Fruit fly (Drosophila melanogaster) whole organism, prepupa: ENCODE data around the gene CG14971.
A peak's percentile ranks its signal among the peaks of the same experiment; 100 is the strongest.

ENCODE experiments used
- Blimp-1 ChIP-seq: fragments of 200-800 bp; sonication (Bioruptor generic); optimal IDR thresholded peaks from 3 replicates; lab custom pipeline; 2017; ENCODE audit warnings: missing biosample characterization, missing genetic modification characterization, mild to moderate bottlenecking, moderate library complexity, missing genetic modification reagents
- CG10631 ChIP-seq: fragments of 200-800 bp; sonication (Bioruptor generic); optimal IDR thresholded peaks from 2 replicates; lab custom pipeline; 2016; ENCODE audit warnings: missing biosample characterization, missing genetic modification characterization
- CG11294 ChIP-seq: fragments of 200-800 bp; sonication (Bioruptor generic); IDR thresholded peaks from 2 replicates; pipeline ENCODE4 v1.3.6; 2022; ENCODE audit warnings: missing biosample characterization, missing genetic modification characterization
- CG11902 ChIP-seq: fragments of 200-800 bp; sonication (Bioruptor generic); optimal IDR thresholded peaks from 3 replicates; lab custom pipeline; 2016; ENCODE audit warnings: missing biosample characterization, missing genetic modification characterization
- CG15336 ChIP-seq: fragments of 200-800 bp; sonication (Bioruptor generic); IDR thresholded peaks from 2 replicates; pipeline ENCODE4 v1.3.6; 2022; ENCODE audit warnings: missing biosample characterization, missing genetic modification characterization
- CG16779 ChIP-seq: fragments of 200-800 bp; sonication (Bioruptor generic); optimal IDR thresholded peaks from 3 replicates; lab custom pipeline; 2017; ENCODE audit warnings: missing biosample characterization, mild to moderate bottlenecking, missing genetic modification characterization
- CG31627 ChIP-seq: fragments of 200-800 bp; sonication (Bioruptor generic); optimal IDR thresholded peaks from 3 replicates; lab custom pipeline; 2016; ENCODE audit warnings: missing biosample characterization, missing genetic modification characterization
- CG3919 ChIP-seq: fragments of 200-800 bp; sonication (Bioruptor generic); optimal IDR thresholded peaks from 3 replicates; lab custom pipeline; 2016; ENCODE audit warnings: missing biosample characterization, missing genetic modification characterization
- CG6163 ChIP-seq: fragments of 200-800 bp; sonication (Bioruptor generic); IDR thresholded peaks from 3 replicates; pipeline ENCODE4 v1.3.6; 2022; ENCODE audit warnings: missing biosample characterization, missing genetic modification characterization
- CG6276 ChIP-seq: fragments of 200-800 bp; sonication (Bioruptor generic); optimal IDR thresholded peaks from 2 replicates; lab custom pipeline; 2017; ENCODE audit warnings: missing biosample characterization, mild to moderate bottlenecking, missing genetic modification characterization
- CG6808 ChIP-seq: fragments of 200-800 bp; sonication (Bioruptor generic); optimal IDR thresholded peaks from 3 replicates; lab custom pipeline; 2017; ENCODE audit warnings: missing biosample characterization, missing genetic modification characterization, mild to moderate bottlenecking, moderate library complexity, missing genetic modification reagents
- CG6854 ChIP-seq: fragments of 200-800 bp; sonication (Bioruptor generic); optimal IDR thresholded peaks from 2 replicates; lab custom pipeline; 2017; ENCODE audit warnings: missing biosample characterization, mild to moderate bottlenecking, missing genetic modification characterization
- CG7368 ChIP-seq: fragments of 200-800 bp; sonication (Bioruptor generic); optimal IDR thresholded peaks from 3 replicates; lab custom pipeline; 2016; ENCODE audit warnings: missing biosample characterization, missing genetic modification characterization
- CG8119 ChIP-seq: fragments of 200-800 bp; sonication (Bioruptor generic); IDR thresholded peaks from 3 replicates; pipeline ENCODE4 v1.3.6; 2022; ENCODE audit warnings: missing biosample characterization, missing genetic modification characterization
- Eip75B ChIP-seq: fragments of 200-800 bp; sonication (Bioruptor generic); optimal IDR thresholded peaks from 3 replicates; lab custom pipeline; 2016; ENCODE audit warnings: missing biosample characterization, missing genetic modification characterization
- Eip78C ChIP-seq: fragments of 200-800 bp; sonication (Bioruptor generic); peaks from one replicate; lab custom pipeline; 2016; ENCODE audit warnings: missing biosample characterization, missing genetic modification characterization
- Ets21C ChIP-seq: fragments of 200-800 bp; sonication (Bioruptor generic); optimal IDR thresholded peaks from 3 replicates; lab custom pipeline; 2016; ENCODE audit warnings: missing biosample characterization, missing genetic modification characterization
- Ets96B ChIP-seq: fragments of 200-800 bp; optimal IDR thresholded peaks from 2 replicates; lab custom pipeline; 2019; ENCODE audit warnings: missing biosample characterization, mild to moderate bottlenecking, missing genetic modification characterization, moderate library complexity
- Hr38 ChIP-seq: sonication (Bioruptor generic); optimal IDR thresholded peaks from 2 replicates; lab custom pipeline; 2016; ENCODE audit warnings: missing biosample characterization, missing genetic modification characterization
- Hr39 ChIP-seq: fragments of 200-800 bp; sonication (Bioruptor generic); optimal IDR thresholded peaks from 2 replicates; lab custom pipeline; 2016; ENCODE audit warnings: missing biosample characterization, missing genetic modification characterization
- Hr4 ChIP-seq: fragments of 200-800 bp; sonication (Bioruptor generic); optimal IDR thresholded peaks from 3 replicates; lab custom pipeline; 2016; ENCODE audit warnings: missing biosample characterization, missing genetic modification characterization
- Lpt ChIP-seq: fragments of 200-800 bp; sonication (Bioruptor generic); optimal IDR thresholded peaks from 3 replicates; lab custom pipeline; 2016; ENCODE audit warnings: missing biosample characterization, missing genetic modification characterization
- Met ChIP-seq: fragments of 200-800 bp; sonication (Bioruptor generic); optimal IDR thresholded peaks from 3 replicates; lab custom pipeline; 2016; ENCODE audit warnings: missing biosample characterization, missing genetic modification characterization
- OdsH ChIP-seq: fragments of 200-800 bp; sonication (Bioruptor generic); optimal IDR thresholded peaks from 3 replicates; lab custom pipeline; 2016; ENCODE audit warnings: missing biosample characterization, missing genetic modification characterization
- Sox102F ChIP-seq: fragments of 200-800 bp; sonication (Bioruptor generic); optimal IDR thresholded peaks from 2 replicates; lab custom pipeline; 2016; ENCODE audit warnings: missing biosample characterization, mild to moderate bottlenecking, missing genetic modification characterization
- Sox14 ChIP-seq: fragments of 200-800 bp; sonication (Bioruptor generic); optimal IDR thresholded peaks from 3 replicates; lab custom pipeline; 2016; ENCODE audit warnings: missing biosample characterization, missing genetic modification characterization
- achi ChIP-seq: fragments of 200-800 bp; sonication (Bioruptor generic); optimal IDR thresholded peaks from 3 replicates; lab custom pipeline; 2016; ENCODE audit warnings: missing biosample characterization, missing genetic modification characterization
- acj6 ChIP-seq: fragments of 200-800 bp; sonication (Bioruptor generic); optimal IDR thresholded peaks from 3 replicates; lab custom pipeline; 2016; ENCODE audit warnings: missing biosample characterization, missing genetic modification characterization
- cyc ChIP-seq: fragments of 200-800 bp; sonication (Bioruptor generic); optimal IDR thresholded peaks from 3 replicates; lab custom pipeline; 2016; ENCODE audit warnings: missing biosample characterization, missing genetic modification characterization
- dac ChIP-seq: fragments of 200-800 bp; sonication (Bioruptor generic); optimal IDR thresholded peaks from 2 replicates; lab custom pipeline; 2017; ENCODE audit warnings: missing biosample characterization, mild to moderate bottlenecking, missing genetic modification characterization
- fd85E ChIP-seq: fragments of 200-800 bp; sonication (Bioruptor generic); optimal IDR thresholded peaks from 3 replicates; lab custom pipeline; 2016; ENCODE audit warnings: missing biosample characterization, missing genetic modification characterization
- fkh ChIP-seq: fragments of 200-800 bp; sonication (Bioruptor generic); optimal IDR thresholded peaks from 3 replicates; lab custom pipeline; 2017; ENCODE audit warnings: missing biosample characterization, mild to moderate bottlenecking, missing genetic modification characterization, moderate library complexity
- lz ChIP-seq: fragments of 200-800 bp; sonication (Bioruptor generic); optimal IDR thresholded peaks from 3 replicates; lab custom pipeline; 2016; ENCODE audit warnings: missing biosample characterization, missing genetic modification characterization
- net ChIP-seq: fragments of 200-800 bp; sonication (Bioruptor generic); optimal IDR thresholded peaks from 3 replicates; lab custom pipeline; 2016; ENCODE audit warnings: missing biosample characterization, missing genetic modification characterization
- pdm3 ChIP-seq: fragments of 200-800 bp; sonication (Bioruptor generic); optimal IDR thresholded peaks from 3 replicates; lab custom pipeline; 2016; ENCODE audit warnings: missing biosample characterization, missing genetic modification characterization
- salr ChIP-seq, 2 experiments: fragments of 200-800 bp; sonication (Bioruptor generic); optimal IDR thresholded peaks; 3 replicates each; lab custom pipeline; 2016 to 2018; ENCODE audit warnings: missing biosample characterization in 2 of 2, missing genetic modification characterization in 2 of 2, mild to moderate bottlenecking in 1 of 2
- spab ChIP-seq: fragments of 200-800 bp; sonication (Bioruptor generic); optimal IDR thresholded peaks from 2 replicates; lab custom pipeline; 2017; ENCODE audit warnings: missing biosample characterization, mild to moderate bottlenecking, missing genetic modification characterization, missing genetic modification reagents
- ss ChIP-seq, 2 experiments: fragments of 200-800 bp; sonication (Bioruptor generic); optimal IDR thresholded peaks; 2 replicates in 1 of 2; 3 replicates in 1 of 2; lab custom pipeline; 2017 to 2018; ENCODE audit warnings: mild to moderate bottlenecking in 2 of 2, missing biosample characterization in 2 of 2, missing genetic modification characterization in 2 of 2, moderate library complexity in 1 of 2
- svp ChIP-seq: fragments of 200-800 bp; sonication (Bioruptor generic); peaks from one replicate; lab custom pipeline; 2016; ENCODE audit warnings: missing biosample characterization, missing genetic modification characterization
- topi ChIP-seq: fragments of 200-800 bp; sonication (Bioruptor generic); optimal IDR thresholded peaks from 3 replicates; lab custom pipeline; 2016; ENCODE audit warnings: missing biosample characterization, missing genetic modification characterization

Gene CG14971

DNA sequence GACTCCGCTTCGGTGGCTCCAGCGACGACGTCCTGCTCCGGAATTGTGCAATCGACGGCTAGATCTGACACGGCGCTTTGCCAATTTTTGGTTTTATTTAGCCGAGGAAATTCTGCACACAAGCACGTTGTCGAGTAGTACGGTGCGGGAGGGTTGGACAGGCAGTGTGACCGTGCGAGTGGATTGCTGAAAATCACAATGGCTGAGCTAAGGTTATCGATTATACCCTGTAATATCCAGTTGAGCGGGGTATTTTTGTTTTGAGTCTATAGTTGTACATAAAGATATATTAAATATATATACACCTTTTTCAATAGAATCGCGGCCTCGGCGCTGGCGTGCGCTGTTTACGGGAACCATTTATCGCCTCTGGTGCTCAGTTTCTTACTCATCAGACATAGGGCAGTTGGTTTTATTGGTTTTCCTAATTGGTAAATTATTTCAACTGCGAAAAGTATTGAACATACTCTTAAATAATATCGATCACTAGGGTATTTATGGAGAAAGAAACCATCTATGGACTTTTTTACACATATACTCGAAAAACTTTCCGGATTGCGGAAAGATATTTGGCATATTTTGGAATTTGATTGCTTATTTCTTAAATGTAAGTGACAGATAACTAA lies 10.6 kb downstream of the CG14971 start, which contains the start of gene eIF5B (continued):
- peak; percentile 81 for TF ChIP-seq achi (GFP tag; lab: Kevin White, UChicago)
- TF ChIP-seq Ets21C = peak; percentile 62
- peak; percentile 86 for TF ChIP-seq acj6 (GFP tag; lab: Kevin White, UChicago)
- peak; percentile 78 for TF ChIP-seq CG10631 (GFP tag; lab: Kevin White, UChicago)
- no peak for TF ChIP-seq Hr38 (GFP tag; lab: Kevin White, UChicago)
- TF ChIP-seq Hr39 (GFP tag; lab: Kevin White, UChicago) = peak; percentile 83
- peak; percentile 84 for TF ChIP-seq CG6163
- TF ChIP-seq Ets96B = peak; percentile 66
- TF ChIP-seq Blimp-1 (GFP tag; lab: Kevin White, UChicago) = no peak
- peak; percentile 83 for TF ChIP-seq pdm3 (GFP tag; lab: Kevin White, UChicago)
- peak; percentile 67 for TF ChIP-seq Lpt (GFP tag; lab: Kevin White, UChicago)
- peak; percentile 50 for TF ChIP-seq CG6854
- no peak for TF ChIP-seq fd85E (GFP tag; lab: Kevin White, UChicago)
- peak; percentile 72 to 75 for TF ChIP-seq salr (GFP tag; optimal IDR thresholded peaks at IDR 0.05; lab: Kevin White, UChicago)
- peak; percentile 83 for TF ChIP-seq CG8119
- TF ChIP-seq CG3919 (GFP tag; lab: Kevin White, UChicago) = peak; percentile 76
- peak; percentile 79 for TF ChIP-seq lz (GFP tag; lab: Kevin White, UChicago)
- TF ChIP-seq CG31627 = peak; percentile 78
- TF ChIP-seq Met (GFP tag; lab: Kevin White, UChicago) = peak; percentile 82
- peak; percentile 66 for TF ChIP-seq CG11294 (GFP tag; lab: Robert Waterston, UW)
- TF ChIP-seq CG6276 = peak; percentile 51
- peak; percentile 82 for TF ChIP-seq net (GFP tag; lab: Kevin White, UChicago)
- TF ChIP-seq Sox14 (GFP tag; lab: Kevin White, UChicago) = peak; percentile 81
- TF ChIP-seq OdsH (GFP tag; lab: Kevin White, UChicago) = peak; percentile 86
- TF ChIP-seq spab (GFP tag; lab: Kevin White, UChicago) = peak; percentile 49
- peak; percentile 84 for TF ChIP-seq Hr4 (GFP tag; lab: Kevin White, UChicago)
- TF ChIP-seq CG16779 (tag; lab: Kevin White, UChicago) = peak; percentile 42
- no peak for TF ChIP-seq svp (GFP tag; lab: Kevin White, UChicago)
- peak; percentile 74 for TF ChIP-seq CG11902
- peak; percentile 90 for TF ChIP-seq Eip78C (GFP tag; lab: Kevin White, UChicago)
- peak; percentile 71 for TF ChIP-seq cyc (GFP tag; lab: Kevin White, UChicago)
- peak; percentile 63 to 79 for TF ChIP-seq ss (GFP tag; optimal IDR thresholded peaks at IDR 0.05; lab: Kevin White, UChicago)
- peak; percentile 58 for TF ChIP-seq dac (GFP tag; lab: Kevin White, UChicago)
- peak; percentile 65 for TF ChIP-seq topi (GFP tag; lab: Kevin White, UChicago)
- peak; percentile 34 for TF ChIP-seq CG7368 (GFP tag; lab: Kevin White, UChicago)
- TF ChIP-seq Sox102F (GFP tag; lab: Kevin White, UChicago) = peak; percentile 80
- TF ChIP-seq CG15336 (GFP tag; lab: Robert Waterston, UW) = peak; percentile 84
- peak; percentile 67 for TF ChIP-seq Eip75B (GFP tag; lab: Kevin White, UChicago)
- TF ChIP-seq, all 60 proteins: peak for 52

- TF ChIP-seq pdm3 (GFP tag; lab: Kevin White, UChicago) (no peak), Sox14 (GFP tag; lab: Kevin White, UChicago) (no peak), fkh (GFP tag; lab: Kevin White, UChicago) (no peak), Hr39 (GFP tag; lab: Kevin White, UChicago) (no peak), CG6808 (GFP tag; lab: Kevin White, UChicago) (peak; percentile 52)
- TF ChIP-seq, all 60 proteins: peak for 1
Observed at dm6 chr3L:3456922-3457321, 14.2 kb downstream of the CG14971 start.
